Fruit fly (Drosophila melanogaster) whole organism, embryonic: ENCODE data around the gene Vsx1.

ENCODE experiments used
- ATbp ChIP-seq: fragments of 200-800 bp; sonication (Bioruptor generic); optimal IDR thresholded peaks from 2 replicates; lab custom pipeline; 2017; ENCODE audit warnings: missing biosample characterization, mild to moderate bottlenecking, missing genetic modification characterization, missing genetic modification reagents
- B-H1 ChIP-seq: fragments of 200-800 bp; sonication (Bioruptor generic); IDR thresholded peaks from 3 replicates; pipeline ENCODE4 v1.3.6; 2022; ENCODE audit warnings: missing biosample characterization, missing genetic modification characterization
- Bgb ChIP-seq: fragments of 200-800 bp; sonication (Bioruptor generic); IDR thresholded peaks from 2 replicates; pipeline ENCODE4 v1.3.6; 2022; ENCODE audit warnings: missing biosample characterization, missing genetic modification characterization; ENCODE audit not compliant: partially characterized antibody
- CG1024 ChIP-seq: fragments of 200-800 bp; sonication (Bioruptor generic); IDR thresholded peaks from 2 replicates; pipeline ENCODE4 v1.3.6; 2022; ENCODE audit warnings: missing biosample characterization, missing genetic modification characterization
- CG10543 ChIP-seq: fragments of 200-800 bp; sonication (Bioruptor generic); optimal IDR thresholded peaks from 3 replicates; lab custom pipeline; 2017; ENCODE audit warnings: missing biosample characterization, mild to moderate bottlenecking, missing genetic modification characterization, moderate library complexity
- CG12769 ChIP-seq: fragments of 200-800 bp; sonication (Bioruptor generic); optimal IDR thresholded peaks from 2 replicates; lab custom pipeline; 2019; ENCODE audit warnings: missing biosample characterization, mild to moderate bottlenecking, missing genetic modification characterization, moderate library complexity
- CG15269 ChIP-seq: fragments of 200-800 bp; sonication (Bioruptor generic); optimal IDR thresholded peaks from 2 replicates; lab custom pipeline; 2018; ENCODE audit warnings: missing biosample characterization, mild to moderate bottlenecking, missing genetic modification characterization, moderate library complexity
- CG15601 ChIP-seq: fragments of 200-800 bp; sonication (Bioruptor generic); optimal IDR thresholded peaks from 3 replicates; lab custom pipeline; 2019; ENCODE audit warnings: missing biosample characterization, mild to moderate bottlenecking, missing genetic modification characterization, moderate library complexity
- CG1647 ChIP-seq: fragments of 200-800 bp; sonication (Bioruptor generic); optimal IDR thresholded peaks from 3 replicates; lab custom pipeline; 2016; ENCODE audit warnings: missing biosample characterization, missing genetic modification characterization
- CG16815 ChIP-seq: fragments of 200-800 bp; sonication (Bioruptor generic); optimal IDR thresholded peaks from 3 replicates; lab custom pipeline; 2017; ENCODE audit warnings: missing biosample characterization, mild to moderate bottlenecking, missing genetic modification characterization
- CG16863 ChIP-seq: fragments of 200-800 bp; sonication (Bioruptor generic); optimal IDR thresholded peaks from 3 replicates; lab custom pipeline; 2016; ENCODE audit warnings: missing biosample characterization, missing genetic modification characterization
- CG17328 ChIP-seq: fragments of 200-800 bp; sonication (Bioruptor generic); IDR thresholded peaks from 2 replicates; pipeline ENCODE4 v1.3.6; 2022; ENCODE audit warnings: missing biosample characterization, missing genetic modification characterization
- CG17359 ChIP-seq: fragments of 200-800 bp; sonication (Bioruptor generic); optimal IDR thresholded peaks from 3 replicates; lab custom pipeline; 2018; ENCODE audit warnings: missing biosample characterization, mild to moderate bottlenecking, missing genetic modification characterization, moderate library complexity
- CG2129 ChIP-seq: fragments of 200-800 bp; sonication (Bioruptor generic); IDR thresholded peaks from 2 replicates; pipeline ENCODE4 v1.3.6; 2022; ENCODE audit warnings: missing biosample characterization, missing genetic modification characterization; ENCODE audit not compliant: partially characterized antibody
- CG4282 ChIP-seq: fragments of 200-800 bp; sonication (Bioruptor generic); optimal IDR thresholded peaks from 2 replicates; lab custom pipeline; 2016; ENCODE audit warnings: missing biosample characterization, missing genetic modification characterization
- CG5245 ChIP-seq: fragments of 200-800 bp; sonication (Bioruptor generic); optimal IDR thresholded peaks from 3 replicates; lab custom pipeline; 2016; ENCODE audit warnings: missing biosample characterization, missing genetic modification characterization
- CG6175 ChIP-seq: fragments of 200-800 bp; sonication (Bioruptor generic); IDR thresholded peaks from 3 replicates; pipeline ENCODE4 v1.3.6; 2022; ENCODE audit warnings: missing biosample characterization, missing genetic modification characterization
- CG7928 ChIP-seq: fragments of 200-800 bp; sonication (Bioruptor generic); optimal IDR thresholded peaks from 2 replicates; lab custom pipeline; 2017; ENCODE audit warnings: missing biosample characterization, mild to moderate bottlenecking, missing genetic modification characterization
- CG8281 ChIP-seq: fragments of 200-800 bp; sonication (Bioruptor generic); optimal IDR thresholded peaks from 2 replicates; lab custom pipeline; 2018; ENCODE audit warnings: missing biosample characterization, mild to moderate bottlenecking, missing genetic modification characterization, moderate library complexity
- CG8388 ChIP-seq: fragments of 200-800 bp; sonication (Bioruptor generic); optimal IDR thresholded peaks from 2 replicates; lab custom pipeline; 2019; ENCODE audit warnings: missing biosample characterization, mild to moderate bottlenecking, missing genetic modification characterization, moderate library complexity
- CG9437 ChIP-seq: fragments of 200-800 bp; sonication (Bioruptor generic); optimal IDR thresholded peaks from 2 replicates; lab custom pipeline; 2018; ENCODE audit warnings: missing biosample characterization, mild to moderate bottlenecking, missing genetic modification characterization
- CG9797 ChIP-seq: fragments of 200-800 bp; sonication (Bioruptor generic); optimal IDR thresholded peaks from 3 replicates; lab custom pipeline; 2018; ENCODE audit warnings: missing biosample characterization, mild to moderate bottlenecking, missing genetic modification characterization
- CTCF ChIP-seq: fragments of 200-800 bp; sonication (Bioruptor generic); optimal IDR thresholded peaks from 2 replicates; lab custom pipeline; 2017; ENCODE audit warnings: missing biosample characterization, mild to moderate bottlenecking, missing genetic modification characterization, moderate library complexity
- D ChIP-seq, 2 experiments: fragments of 200-800 bp in 1 of 2; fragments of >200 bp in 1 of 2; sonication (Bioruptor generic) in 1 of 2; optimal IDR thresholded peaks; 2 replicates in 1 of 2; 3 replicates in 1 of 2; lab custom pipeline; 2017; ENCODE audit warnings: mild to moderate bottlenecking in 1 of 2, missing biosample characterization in 1 of 2, missing genetic modification characterization in 1 of 2, missing genetic modification reagents in 1 of 2
- Dad ChIP-seq: fragments of 200-800 bp; sonication (Bioruptor generic); optimal IDR thresholded peaks from 3 replicates; lab custom pipeline; 2016; ENCODE audit warnings: missing biosample characterization, missing genetic modification characterization
- Elba2 ChIP-seq: fragments of 200-800 bp; sonication (Bioruptor generic); optimal IDR thresholded peaks from 3 replicates; lab custom pipeline; 2016; ENCODE audit warnings: missing biosample characterization, missing genetic modification characterization
- GATAe ChIP-seq: fragments of 200-800 bp; sonication (Bioruptor generic); conservative IDR thresholded peaks from 2 replicates; pipeline ENCODE4 v1.3.6; 2022; ENCODE audit warnings: missing biosample characterization, missing genetic modification characterization
- HLHmδ ChIP-seq: fragments of 200-800 bp; sonication (Bioruptor generic); optimal IDR thresholded peaks from 2 replicates; lab custom pipeline; 2018; ENCODE audit warnings: missing biosample characterization, mild to moderate bottlenecking, missing genetic modification characterization, moderate library complexity
- MTF-1 ChIP-seq: fragments of 200-800 bp; sonication (Bioruptor generic); optimal IDR thresholded peaks from 2 replicates; lab custom pipeline; 2018; ENCODE audit warnings: missing biosample characterization, mild to moderate bottlenecking, missing genetic modification characterization, borderline replicate concordance
- Oli ChIP-seq: fragments of 200-800 bp; sonication (Bioruptor generic); optimal IDR thresholded peaks from 2 replicates; lab custom pipeline; 2018; ENCODE audit warnings: missing biosample characterization, mild to moderate bottlenecking, missing genetic modification characterization, moderate library complexity
- Scr ChIP-seq: fragments of 200-800 bp; sonication (Bioruptor generic); IDR thresholded peaks from 2 replicates; pipeline ENCODE4 v1.3.6; 2022; ENCODE audit warnings: missing biosample characterization, missing genetic modification characterization; ENCODE audit not compliant: partially characterized antibody
- Sox102F ChIP-seq: fragments of 200-800 bp; sonication (Bioruptor generic); optimal IDR thresholded peaks from 2 replicates; lab custom pipeline; 2018; ENCODE audit warnings: missing biosample characterization, mild to moderate bottlenecking, missing genetic modification characterization, moderate library complexity
- Ssrp ChIP-seq: fragments of 200-800 bp; sonication (Bioruptor generic); optimal IDR thresholded peaks from 2 replicates; lab custom pipeline; 2018; ENCODE audit warnings: missing biosample characterization, mild to moderate bottlenecking, missing genetic modification characterization, moderate library complexity
- bab2 ChIP-seq: fragments of 200-800 bp; sonication (Bioruptor generic); optimal IDR thresholded peaks from 2 replicates; lab custom pipeline; 2016; ENCODE audit warnings: missing biosample characterization, missing genetic modification characterization
- bsh ChIP-seq, 2 experiments: fragments of 200-800 bp; sonication (Bioruptor generic); optimal IDR thresholded peaks; 2 replicates each; lab custom pipeline; 2017 to 2018; ENCODE audit warnings: mild to moderate bottlenecking in 2 of 2, missing biosample characterization in 2 of 2, missing genetic modification characterization in 2 of 2, moderate library complexity in 1 of 2
- crol ChIP-seq: fragments of 200-800 bp; sonication (Bioruptor generic); IDR thresholded peaks from 2 replicates; pipeline ENCODE4 v1.3.6; 2022; ENCODE audit warnings: missing biosample characterization, missing genetic modification characterization
- da ChIP-seq: fragments of 200-800 bp; sonication (Bioruptor generic); optimal IDR thresholded peaks from 2 replicates; lab custom pipeline; 2016; ENCODE audit warnings: missing biosample characterization, missing genetic modification characterization
- en ChIP-seq: fragments of 200-800 bp; sonication (Bioruptor generic); optimal IDR thresholded peaks from 2 replicates; lab custom pipeline; 2016; ENCODE audit warnings: missing biosample characterization, missing genetic modification characterization
- fru ChIP-seq: fragments of >200 bp; optimal IDR thresholded peaks from 2 replicates; lab custom pipeline; 2017
- gem ChIP-seq: fragments of 200-800 bp; sonication (Bioruptor generic); optimal IDR thresholded peaks from 2 replicates; lab custom pipeline; 2019; ENCODE audit warnings: missing biosample characterization, mild to moderate bottlenecking, missing genetic modification characterization, moderate library complexity
- jigr1 ChIP-seq: fragments of 200-800 bp; sonication (Bioruptor generic); IDR thresholded peaks from 3 replicates; pipeline ENCODE4 v1.3.6; 2022; ENCODE audit warnings: missing biosample characterization, missing genetic modification characterization
- kni ChIP-seq: fragments of 200-800 bp; sonication (Bioruptor generic); optimal IDR thresholded peaks from 3 replicates; lab custom pipeline; 2017; ENCODE audit warnings: mild to moderate bottlenecking, missing biosample characterization, missing genetic modification reagents, missing genetic modification characterization
- nerfin-2 ChIP-seq: fragments of 200-800 bp; sonication (Bioruptor generic); IDR thresholded peaks from 2 replicates; pipeline ENCODE4 v1.3.6; 2022; ENCODE audit warnings: missing biosample characterization, missing genetic modification characterization; ENCODE audit not compliant: partially characterized antibody
- onecut ChIP-seq: fragments of 200-800 bp; sonication (Bioruptor generic); IDR thresholded peaks from 2 replicates; pipeline ENCODE4 v1.3.6; 2022; ENCODE audit warnings: missing biosample characterization, missing genetic modification characterization
- rib ChIP-seq: fragments of 200-800 bp; sonication (Bioruptor generic); IDR thresholded peaks from 2 replicates; pipeline ENCODE4 v1.3.6; 2022; ENCODE audit warnings: missing biosample characterization, missing genetic modification characterization
- slp2 ChIP-seq: fragments of 200-800 bp; sonication (Bioruptor generic); optimal IDR thresholded peaks from 2 replicates; lab custom pipeline; 2016; ENCODE audit warnings: missing biosample characterization, missing genetic modification characterization
- sqz ChIP-seq: fragments of 200-800 bp; sonication (Bioruptor generic); optimal IDR thresholded peaks from 3 replicates; lab custom pipeline; 2018; ENCODE audit warnings: missing biosample characterization, mild to moderate bottlenecking, missing genetic modification characterization
- stc ChIP-seq: fragments of 200-800 bp; sonication (Bioruptor generic); IDR thresholded peaks from 2 replicates; pipeline ENCODE4 v1.3.6; 2022; ENCODE audit warnings: missing biosample characterization, missing genetic modification characterization
- trem ChIP-seq: fragments of 200-800 bp; optimal IDR thresholded peaks from 3 replicates; lab custom pipeline; 2019; ENCODE audit warnings: missing biosample characterization, mild to moderate bottlenecking, missing genetic modification characterization, moderate library complexity
- vvl ChIP-seq: fragments of 200-800 bp; sonication (Bioruptor generic); IDR thresholded peaks from 2 replicates; pipeline ENCODE4 v1.3.6; 2022; ENCODE audit warnings: missing biosample characterization, missing genetic modification characterization

Vsx1 gene

DNA sequence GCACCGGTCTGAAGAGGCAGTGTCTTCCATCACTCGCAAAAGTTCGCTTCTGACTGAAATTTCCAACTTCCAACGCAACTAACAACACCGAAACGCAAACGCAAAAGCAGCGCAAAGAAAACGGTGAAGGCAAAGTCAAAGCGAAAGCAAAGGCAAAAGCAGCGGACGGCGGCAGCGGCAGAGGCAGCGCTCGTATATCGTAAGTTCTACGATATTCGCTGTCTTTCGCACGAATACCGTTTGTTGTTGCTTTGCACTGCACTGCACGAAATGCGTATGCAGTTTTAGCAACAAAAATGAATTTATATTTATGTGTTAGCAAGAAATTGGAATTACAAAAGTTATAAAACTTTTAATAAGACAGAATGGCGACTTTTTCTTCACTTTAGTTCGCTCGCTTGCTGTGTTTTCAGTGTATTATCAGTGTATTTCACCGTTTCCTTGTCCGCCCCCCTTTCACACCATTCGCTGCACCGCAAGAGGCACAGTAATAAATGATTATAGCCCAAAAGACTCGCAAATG lies 54.4 kb downstream of the Vsx1 start, which contains the start of gene OtopLa (continued):
- TF ChIP-seq Bgb (GFP tag; lab: Robert Waterston, UW) (no peak), CTCF (GFP tag; lab: Kevin White, UChicago) (peak; percentile 52), kni (no peak), fru (lab: Kevin White, UChicago) (no peak), D (optimal IDR thresholded peaks at IDR 0.05; lab: Kevin White, UChicago) (no peak), D (GFP tag; optimal IDR thresholded peaks at IDR 0.05; lab: Kevin White, UChicago) (peak; percentile 86), CG12769 (tag; lab: Kevin White, UChicago) (no peak), CG17359 (peak; percentile 88), CG1647 (GFP tag; lab: Kevin White, UChicago) (peak; percentile 53), Elba2 (GFP tag; lab: Kevin White, UChicago) (no peak), CG9797 (GFP tag; lab: Kevin White, UChicago) (no peak), nerfin-2 (GFP tag; lab: Robert Waterston, UW) (no peak), CG9437 (peak; percentile 73), Dad (GFP tag; lab: Kevin White, UChicago) (peak; percentile 84), CG16863 (GFP tag; lab: Kevin White, UChicago) (peak; percentile 78), onecut (peak; percentile 77), CG5245 (GFP tag; lab: Kevin White, UChicago) (peak; percentile 82), CG17328 (GFP tag; lab: Robert Waterston, UW) (peak; percentile 91), sqz (GFP tag; lab: Kevin White, UChicago) (peak; percentile 58), da (peak; percentile 43), trem (tag; lab: Kevin White, UChicago) (peak; percentile 70), gem (tag; lab: Kevin White, UChicago) (peak; percentile 89), crol (GFP tag; lab: Robert Waterston, UW) (peak; percentile 62), CG10543 (GFP tag; lab: Kevin White, UChicago) (peak; percentile 43), CG8388 (GFP tag; lab: Kevin White, UChicago) (peak; percentile 81), CG1024 (GFP tag; lab: Robert Waterston, UW) (peak; percentile 80), CG7928 (peak; percentile 26), bab2 (GFP tag; lab: Kevin White, UChicago) (peak; percentile 84), Ssrp (tag; lab: Kevin White, UChicago) (peak; percentile 87), Sox102F (GFP tag; lab: Kevin White, UChicago) (peak; percentile 87), B-H1 (peak; percentile 71), CG4282 (no peak), Oli (tag; lab: Kevin White, UChicago) (peak; percentile 85), Scr (GFP tag; lab: Robert Waterston, UW) (no peak), vvl (GFP tag; lab: Robert Waterston, UW) (peak; percentile 94), slp2 (peak; percentile 72), jigr1 (0 out of 3 replicates have a peak, but pooled peaks have one; percentile 45), CG6175 (peak; percentile 50; the same call in 1 of the 3 replicates), rib (0 out of 2 replicates have a peak, but pooled peaks have one; percentile 52), MTF-1 (peak; percentile 70), bsh (GFP tag; optimal IDR thresholded peaks at IDR 0.05; lab: Kevin White, UChicago) (peak; percentile 8 to 90), stc (GFP tag; lab: Robert Waterston, UW) (peak; percentile 85), CG2129 (no peak), ATbp (GFP tag; lab: Kevin White, UChicago) (peak; percentile 86), CG15601 (tag; lab: Kevin White, UChicago) (peak; percentile 76), CG16815 (GFP tag; lab: Kevin White, UChicago) (peak; percentile 56), HLHmδ (GFP tag; lab: Kevin White, UChicago) (no peak), en (peak; percentile 80), GATAe (GFP tag; lab: Robert Waterston, UW) (peak; percentile 41; the same call in 1 of the 2 replicates), CG8281 (tag; lab: Kevin White, UChicago) (peak; percentile 59), CG15269 (tag; lab: Kevin White, UChicago) (peak; percentile 82)
